Fruit fly (Drosophila melanogaster) whole organism, embryonic: ENCODE measurements around the gene CG14854.

Experiments used
- Atf-2 ChIP-seq: fragments of 200-800 bp; sonication (Bioruptor generic); optimal IDR thresholded peaks from 2 replicates; lab custom pipeline; 2016; ENCODE audit warnings: missing biosample characterization, missing genetic modification characterization
- Bdp1 ChIP-seq: fragments of 200-800 bp; sonication (Bioruptor generic); optimal IDR thresholded peaks from 3 replicates; lab custom pipeline; 2016; ENCODE audit warnings: missing biosample characterization, missing genetic modification characterization
- CG1024 ChIP-seq: fragments of 200-800 bp; sonication (Bioruptor generic); IDR thresholded peaks from 2 replicates; pipeline ENCODE4 v1.3.6; 2022; ENCODE audit warnings: missing biosample characterization, missing genetic modification characterization
- CG10274 ChIP-seq: fragments of 200-800 bp; sonication (Bioruptor generic); optimal IDR thresholded peaks from 3 replicates; lab custom pipeline; 2017; ENCODE audit warnings: missing biosample characterization, mild to moderate bottlenecking, missing genetic modification characterization
- CG10654 ChIP-seq: fragments of 200-800 bp; sonication (Bioruptor generic); optimal IDR thresholded peaks from 2 replicates; lab custom pipeline; 2016; ENCODE audit warnings: missing biosample characterization, missing genetic modification characterization
- CG11723 ChIP-seq: fragments of 200-800 bp; sonication (Bioruptor generic); optimal IDR thresholded peaks from 2 replicates; lab custom pipeline; 2017; ENCODE audit warnings: missing biosample characterization, mild to moderate bottlenecking, missing genetic modification characterization
- CG14441 ChIP-seq: fragments of 200-800 bp; sonication (Bioruptor generic); IDR thresholded peaks from 2 replicates; pipeline ENCODE4 v1.3.6; 2022; ENCODE audit warnings: missing biosample characterization, missing genetic modification characterization
- CG14710 ChIP-seq: fragments of 200-800 bp; sonication (Bioruptor generic); optimal IDR thresholded peaks from 3 replicates; lab custom pipeline; 2019; ENCODE audit warnings: missing biosample characterization, mild to moderate bottlenecking, missing genetic modification characterization, moderate library complexity
- CG14965 ChIP-seq: fragments of 200-800 bp; sonication (Bioruptor generic); optimal IDR thresholded peaks from 2 replicates; lab custom pipeline; 2016; ENCODE audit warnings: missing biosample characterization, missing genetic modification characterization, borderline replicate concordance
- CG1647 ChIP-seq: fragments of 200-800 bp; sonication (Bioruptor generic); optimal IDR thresholded peaks from 3 replicates; lab custom pipeline; 2016; ENCODE audit warnings: missing biosample characterization, missing genetic modification characterization
- CG17612 ChIP-seq: fragments of 200-800 bp; sonication (Bioruptor generic); IDR thresholded peaks from 2 replicates; pipeline ENCODE4 v1.3.6; 2022; ENCODE audit warnings: missing biosample characterization, missing genetic modification characterization
- CG17829 ChIP-seq: fragments of 200-800 bp; optimal IDR thresholded peaks from 2 replicates; lab custom pipeline; 2019; ENCODE audit warnings: missing biosample characterization, mild to moderate bottlenecking, missing genetic modification characterization, moderate library complexity
- CG17912 ChIP-seq: fragments of 200-800 bp; sonication (Bioruptor generic); optimal IDR thresholded peaks from 2 replicates; lab custom pipeline; 2018; ENCODE audit warnings: missing biosample characterization, mild to moderate bottlenecking, missing genetic modification characterization
- CG18764 ChIP-seq: fragments of 200-800 bp; sonication (Bioruptor generic); optimal IDR thresholded peaks from 3 replicates; lab custom pipeline; 2016; ENCODE audit warnings: missing biosample characterization, missing genetic modification characterization
- CG2120 ChIP-seq: fragments of 200-800 bp; sonication (Bioruptor generic); optimal IDR thresholded peaks from 3 replicates; lab custom pipeline; 2016; ENCODE audit warnings: missing biosample characterization, missing genetic modification characterization
- CG2199 ChIP-seq: fragments of 200-800 bp; sonication (Bioruptor generic); IDR thresholded peaks from 3 replicates; pipeline ENCODE4 v1.3.6; 2022; ENCODE audit warnings: missing biosample characterization, missing genetic modification characterization
- CG2712 ChIP-seq: fragments of 200-800 bp; optimal IDR thresholded peaks from 3 replicates; lab custom pipeline; 2019; ENCODE audit warnings: missing biosample characterization, mild to moderate bottlenecking, missing genetic modification characterization, moderate library complexity
- CG34422 ChIP-seq: fragments of 200-800 bp; sonication (Bioruptor generic); IDR thresholded peaks from 3 replicates; pipeline ENCODE4 v1.3.6; 2022; ENCODE audit warnings: missing biosample characterization, missing genetic modification characterization
- CG4404 ChIP-seq: fragments of 200-800 bp; sonication (Bioruptor generic); IDR thresholded peaks from 2 replicates; pipeline ENCODE4 v1.3.6; 2022; ENCODE audit warnings: missing biosample characterization, missing genetic modification characterization
- CG4854 ChIP-seq: fragments of 200-800 bp; sonication (Bioruptor generic); optimal IDR thresholded peaks from 2 replicates; lab custom pipeline; 2016; ENCODE audit warnings: missing biosample characterization, missing genetic modification characterization, inconsistent platforms
- CG6765 ChIP-seq: fragments of 200-800 bp; sonication (Bioruptor generic); optimal IDR thresholded peaks from 3 replicates; lab custom pipeline; 2017; ENCODE audit warnings: missing biosample characterization, mild to moderate bottlenecking, missing genetic modification characterization
- CG9215 ChIP-seq: fragments of 200-800 bp; sonication (Bioruptor generic); IDR thresholded peaks from 2 replicates; pipeline ENCODE4 v1.3.6; 2022; ENCODE audit warnings: missing biosample characterization, missing genetic modification characterization
- CTCF ChIP-seq: fragments of 200-800 bp; sonication (Bioruptor generic); optimal IDR thresholded peaks from 2 replicates; lab custom pipeline; 2017; ENCODE audit warnings: missing biosample characterization, mild to moderate bottlenecking, missing genetic modification characterization, moderate library complexity
- Camta ChIP-seq: fragments of 200-800 bp; sonication (Bioruptor generic); optimal IDR thresholded peaks from 2 replicates; lab custom pipeline; 2016; ENCODE audit warnings: missing biosample characterization, missing genetic modification characterization
- Chrac-16 ChIP-seq: fragments of 200-800 bp; sonication (Bioruptor generic); optimal IDR thresholded peaks from 3 replicates; lab custom pipeline; 2016; ENCODE audit warnings: missing biosample characterization, missing genetic modification characterization
- CkIIα-i1 ChIP-seq: fragments of 200-800 bp; sonication (Bioruptor generic); IDR thresholded peaks from 2 replicates; pipeline ENCODE4 v1.3.6; 2022; ENCODE audit warnings: missing biosample characterization, missing genetic modification characterization
- CoRest ChIP-seq: fragments of 200-800 bp; sonication (Bioruptor generic); optimal IDR thresholded peaks from 3 replicates; lab custom pipeline; 2018; ENCODE audit warnings: missing biosample characterization, mild to moderate bottlenecking, missing genetic modification characterization, moderate library complexity
- D19A ChIP-seq: fragments of 200-800 bp; optimal IDR thresholded peaks from 3 replicates; lab custom pipeline; 2019; ENCODE audit warnings: missing biosample characterization, mild to moderate bottlenecking, missing genetic modification characterization, moderate library complexity
- Gsc ChIP-seq: fragments of 200-800 bp; sonication (Bioruptor generic); IDR thresholded peaks from 2 replicates; pipeline ENCODE4 v1.3.6; 2022; ENCODE audit warnings: missing biosample characterization, missing genetic modification characterization
- H2.0 ChIP-seq: fragments of 200-800 bp; sonication (Bioruptor generic); IDR thresholded peaks from 2 replicates; pipeline ENCODE4 v1.3.6; 2022; ENCODE audit warnings: missing biosample characterization, missing genetic modification characterization
- HHEX ChIP-seq: fragments of 200-800 bp; sonication (Bioruptor generic); optimal IDR thresholded peaks from 3 replicates; lab custom pipeline; 2017; ENCODE audit warnings: missing biosample characterization, mild to moderate bottlenecking, missing genetic modification characterization, missing genetic modification reagents
- Hand ChIP-seq: fragments of 200-800 bp; sonication (Bioruptor generic); optimal IDR thresholded peaks from 2 replicates; lab custom pipeline; 2017; ENCODE audit warnings: mild to moderate bottlenecking, missing biosample characterization, missing genetic modification reagents, missing genetic modification characterization
- Hmx ChIP-seq: fragments of 200-800 bp; sonication (Bioruptor generic); optimal IDR thresholded peaks from 2 replicates; lab custom pipeline; 2016; ENCODE audit warnings: missing biosample characterization, missing genetic modification characterization
- Meics ChIP-seq: fragments of 200-800 bp; sonication (Bioruptor generic); optimal IDR thresholded peaks from 2 replicates; lab custom pipeline; 2017; ENCODE audit warnings: missing biosample characterization, mild to moderate bottlenecking, missing genetic modification characterization
- Ptx1 ChIP-seq: fragments of 200-800 bp; sonication (Bioruptor generic); IDR thresholded peaks from 2 replicates; pipeline ENCODE4 v1.3.6; 2022; ENCODE audit warnings: missing biosample characterization, missing genetic modification characterization
- Scr ChIP-seq: fragments of 200-800 bp; sonication (Bioruptor generic); IDR thresholded peaks from 2 replicates; pipeline ENCODE4 v1.3.6; 2022; ENCODE audit warnings: missing biosample characterization, missing genetic modification characterization; ENCODE audit not compliant: partially characterized antibody
- chif ChIP-seq, 2 experiments: fragments of 200-800 bp; sonication (Bioruptor generic); optimal IDR thresholded peaks; 3 replicates each; lab custom pipeline; 2016; ENCODE audit warnings: missing biosample characterization in 2 of 2, missing genetic modification characterization in 2 of 2
- dati ChIP-seq: fragments of 200-800 bp; sonication (Bioruptor generic); IDR thresholded peaks from 2 replicates; pipeline ENCODE4 v1.3.6; 2022; ENCODE audit warnings: missing biosample characterization, missing genetic modification characterization
- fu2 ChIP-seq: fragments of 200-800 bp; sonication (Bioruptor generic); optimal IDR thresholded peaks from 2 replicates; lab custom pipeline; 2016; ENCODE audit warnings: missing biosample characterization, missing genetic modification characterization
- kay ChIP-seq: fragments of 200-800 bp; sonication (Bioruptor generic); optimal IDR thresholded peaks from 2 replicates; lab custom pipeline; 2016; ENCODE audit warnings: missing biosample characterization, missing genetic modification characterization
- lilli ChIP-seq: fragments of 200-800 bp; sonication (Bioruptor generic); optimal IDR thresholded peaks from 3 replicates; lab custom pipeline; 2016; ENCODE audit warnings: missing biosample characterization, missing genetic modification characterization
- lola ChIP-seq, 3 experiments: fragments of >200 bp in 2 of 3; fragments of 200-800 bp in 1 of 3; sonication (Bioruptor generic) in 1 of 3; optimal IDR thresholded peaks; 2 replicates each; lab custom pipeline; 2017 to 2019; ENCODE audit warnings: missing biosample characterization in 3 of 3, missing genetic modification characterization in 3 of 3, mild to moderate bottlenecking in 1 of 3, moderate library complexity in 1 of 3
- maf-S ChIP-seq: fragments of 200-800 bp; sonication (Bioruptor generic); optimal IDR thresholded peaks from 2 replicates; lab custom pipeline; 2016; ENCODE audit warnings: missing biosample characterization, missing genetic modification characterization
- mirr ChIP-seq: fragments of 200-800 bp; sonication (Bioruptor generic); optimal IDR thresholded peaks from 3 replicates; lab custom pipeline; 2018; ENCODE audit warnings: missing biosample characterization, mild to moderate bottlenecking, missing genetic modification characterization
- org-1 ChIP-seq: fragments of 200-800 bp; sonication (Bioruptor generic); optimal IDR thresholded peaks from 2 replicates; lab custom pipeline; 2017; ENCODE audit warnings: missing biosample characterization, missing genetic modification characterization
- psq ChIP-seq: fragments of 200-800 bp; sonication (Bioruptor generic); optimal IDR thresholded peaks from 2 replicates; lab custom pipeline; 2017; ENCODE audit warnings: missing biosample characterization, missing genetic modification characterization
- ranshi ChIP-seq: fragments of 200-800 bp; sonication (Bioruptor generic); IDR thresholded peaks from 2 replicates; pipeline ENCODE4 v1.3.6; 2022; ENCODE audit warnings: missing biosample characterization, missing genetic modification characterization
- salm ChIP-seq: fragments of 200-800 bp; sonication (Bioruptor generic); optimal IDR thresholded peaks from 2 replicates; lab custom pipeline; 2018; ENCODE audit warnings: missing biosample characterization, mild to moderate bottlenecking, missing genetic modification characterization
- shn ChIP-seq: fragments of 200-800 bp; sonication (Bioruptor generic); optimal IDR thresholded peaks from 3 replicates; lab custom pipeline; 2016; ENCODE audit warnings: missing biosample characterization, missing genetic modification characterization
- stc ChIP-seq: fragments of 200-800 bp; sonication (Bioruptor generic); IDR thresholded peaks from 2 replicates; pipeline ENCODE4 v1.3.6; 2022; ENCODE audit warnings: missing biosample characterization, missing genetic modification characterization
- tll ChIP-seq, 2 experiments: fragments of 200-800 bp in 1 of 2; fragments of >200 bp in 1 of 2; sonication (Bioruptor generic) in 1 of 2; optimal IDR thresholded peaks; 2 replicates each; lab custom pipeline; 2017 to 2019; ENCODE audit warnings: missing biosample characterization in 2 of 2, missing genetic modification characterization in 2 of 2, mild to moderate bottlenecking in 1 of 2, moderate library complexity in 1 of 2

Gene CG14854

dm6 chr3R:14558383-14558883 lies 1.4 kb downstream of the CG14854 start (continued):
- peak; percentile 78; the same call in 1 of the 3 replicates for TF ChIP-seq CG2199 (GFP tag; lab: Robert Waterston, UW)
- peak; percentile 74 for TF ChIP-seq H2.0
- peak; percentile 91 for TF ChIP-seq salm (tag; lab: Kevin White, UChicago)
- TF ChIP-seq stc (GFP tag; lab: Robert Waterston, UW) = peak; percentile 89
- TF ChIP-seq Atf-2 (GFP tag; lab: Kevin White, UChicago) = peak; percentile 88
- TF ChIP-seq D19A (tag; lab: Kevin White, UChicago) = peak; percentile 90
- peak in 1 of 3 experiments; percentile 65 for TF ChIP-seq lola (GFP tag; optimal IDR thresholded peaks at IDR 0.05; lab: Kevin White, UChicago)
- peak; percentile 63 for TF ChIP-seq psq
- TF ChIP-seq Hmx = peak; percentile 80
- TF ChIP-seq Camta (GFP tag; lab: Kevin White, UChicago) = peak; percentile 91
- TF ChIP-seq CTCF (GFP tag; lab: Kevin White, UChicago) = peak; percentile 42
- peak; percentile 69 for TF ChIP-seq Bdp1 (GFP tag; lab: Kevin White, UChicago)
- peak; percentile 88 for TF ChIP-seq Ptx1 (GFP tag; lab: Robert Waterston, UW)
- TF ChIP-seq CG1647 = peak; percentile 80
- TF ChIP-seq CG17912 (GFP tag; lab: Kevin White, UChicago) = peak; percentile 44
- peak; percentile 82 for TF ChIP-seq ranshi (GFP tag; lab: Robert Waterston, UW)
- peak; percentile 64 for TF ChIP-seq mirr
- TF ChIP-seq kay (GFP tag; lab: Kevin White, UChicago) = peak; percentile 84
- peak; percentile 84 for TF ChIP-seq CG10654
- peak; percentile 63 for TF ChIP-seq CG17612 (GFP tag; lab: Robert Waterston, UW)
- peak; percentile 85 for TF ChIP-seq CG10274 (GFP tag; lab: Kevin White, UChicago)
- TF ChIP-seq maf-S (GFP tag; lab: Kevin White, UChicago) = peak; percentile 81
- peak; percentile 92 for TF ChIP-seq CG2712 (tag; lab: Kevin White, UChicago)
- peak; percentile 94 for TF ChIP-seq CoRest (tag; lab: Kevin White, UChicago)
- peak; percentile 91 for TF ChIP-seq Hand (GFP tag; lab: Kevin White, UChicago)
- TF ChIP-seq CG17829 (tag; lab: Kevin White, UChicago) = peak; percentile 92
- peak; percentile 78 for TF ChIP-seq CG18764 (GFP tag; lab: Kevin White, UChicago)
- peak; percentile 82 for TF ChIP-seq CG9215
- peak; percentile 55 for TF ChIP-seq CG14965
- TF ChIP-seq Chrac-16 = peak; percentile 87
- TF ChIP-seq chif (GFP tag; optimal IDR thresholded peaks at IDR 0.05; lab: Kevin White, UChicago) = peak; percentile 86 to 87
- peak; percentile 94 for TF ChIP-seq HHEX (GFP tag; lab: Kevin White, UChicago)
- TF ChIP-seq CG34422 = peak; percentile 80
- TF ChIP-seq tll (GFP tag; optimal IDR thresholded peaks at IDR 0.05; lab: Kevin White, UChicago) = no peak
- peak; percentile 79 for TF ChIP-seq CG14710 (tag; lab: Kevin White, UChicago)
- peak; percentile 85 for TF ChIP-seq fu2 (GFP tag; lab: Kevin White, UChicago)
- TF ChIP-seq CkIIα-i1 (GFP tag; lab: Robert Waterston, UW) = peak; percentile 19; the same call in 1 of the 2 replicates
- peak; percentile 83 for TF ChIP-seq CG14441 (GFP tag; lab: Robert Waterston, UW)
- TF ChIP-seq lilli = peak; percentile 94
- 0 out of 2 replicates have a peak, but pooled peaks have one; percentile 36 for TF ChIP-seq Gsc
- TF ChIP-seq CG6765 (GFP tag; lab: Kevin White, UChicago) = peak; percentile 88
- TF ChIP-seq org-1 = peak; percentile 93
- peak; percentile 46; the same call in 1 of the 2 replicates for TF ChIP-seq CG1024 (GFP tag; lab: Robert Waterston, UW)
- TF ChIP-seq shn (GFP tag; lab: Kevin White, UChicago) = peak; percentile 88
- TF ChIP-seq CG11723 = peak; percentile 88
- TF ChIP-seq CG4854 (GFP tag; lab: Kevin White, UChicago) = peak; percentile 84
- TF ChIP-seq Scr (GFP tag; lab: Robert Waterston, UW) = no peak
- TF ChIP-seq CG4404 = peak; percentile 70
- peak; percentile 50; the same call in 1 of the 2 replicates for TF ChIP-seq dati (GFP tag; lab: Robert Waterston, UW)
- TF ChIP-seq CG2120 (GFP tag; lab: Kevin White, UChicago) = peak; percentile 96
- TF ChIP-seq Meics (GFP tag; lab: Kevin White, UChicago) = peak; percentile 94
